Fruit fly (Drosophila melanogaster): ENCODE results near the gene CG6565.

- peak; percentile 75 for TF ChIP-seq CG10979 (tag; optimal IDR thresholded peaks at IDR 0.05)
- TF ChIP-seq ase (GFP tag; IDR thresholded peaks at IDR 0.05), result peak; percentile 76; the same call in 2 of the 3 replicates
- peak; percentile 80 for TF ChIP-seq CG5245 (GFP tag; optimal IDR thresholded peaks at IDR 0.05)
- TF ChIP-seq CG4360 (GFP tag; IDR thresholded peaks at IDR 0.05), result peak; percentile 46
- TF ChIP-seq fru (optimal IDR thresholded peaks at IDR 0.05), result no peak
- no peak for TF ChIP-seq br (optimal IDR thresholded peaks at IDR 0.05)
- peak; percentile 77 for TF ChIP-seq grn (GFP tag; optimal IDR thresholded peaks at IDR 0.05)
- peak; percentile 39 for TF ChIP-seq CG31388 (GFP tag; optimal IDR thresholded peaks at IDR 0.05)
- no peak for TF ChIP-seq tio (GFP tag; optimal IDR thresholded peaks at IDR 0.05)
- TF ChIP-seq CG6272 (GFP tag; IDR thresholded peaks at IDR 0.05), result peak; percentile 64; the same call in 1 of the 2 replicates
Observed at dm6 chr2L:13394903-13395302, 21.1 kb downstream of the CG6565 start, which contains the start of gene RpL24.
